Worm (Caenorhabditis elegans): ENCODE data around the gene C38D4.7.

Gene C38D4.7

DNA sequence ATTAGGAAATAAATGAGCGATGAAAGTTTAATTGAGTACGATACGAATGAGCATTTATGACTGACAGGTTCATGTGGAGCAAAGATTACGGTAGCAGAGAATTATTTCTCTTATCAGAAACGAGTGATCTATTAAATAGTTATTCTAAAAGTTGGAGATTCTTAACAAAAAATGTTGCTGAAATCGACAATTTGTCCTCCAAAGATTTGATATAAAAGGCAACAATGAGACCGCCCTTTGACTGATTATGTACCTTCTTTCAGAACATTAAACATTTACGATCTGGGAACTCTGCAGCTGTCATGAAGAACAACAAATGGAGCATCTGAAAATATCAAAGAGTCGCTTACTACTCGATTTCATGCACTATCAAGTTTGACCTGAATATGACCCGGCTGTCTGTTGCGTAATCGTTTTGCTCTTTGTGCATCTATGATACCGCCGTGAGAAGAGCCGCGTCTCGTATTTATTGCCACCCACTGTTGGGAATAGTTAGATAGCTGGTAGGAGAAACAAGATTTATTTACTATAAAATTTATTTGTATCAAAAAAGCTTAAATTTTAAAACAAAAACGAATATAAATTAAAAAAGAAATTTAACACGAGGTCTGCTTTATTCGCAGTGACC is 1.5 kb downstream of the C38D4.7 start, which contains the start of gene pal-1:
pal-1 (minus strand) TSS at position 51 of the 628 bp plus-strand sequence.
- no peak for TF ChIP-seq T07F8.4 (tag; optimal IDR thresholded peaks at IDR 0.05)
- no peak for TF ChIP-seq attf-6 (GFP tag; IDR thresholded peaks at IDR 0.05)
- no peak for TF ChIP-seq nhr-179 (tag; optimal IDR thresholded peaks at IDR 0.05)
- TF ChIP-seq madf-8 (GFP tag; conservative IDR thresholded peaks at IDR 0.05) = no peak

DNA sequence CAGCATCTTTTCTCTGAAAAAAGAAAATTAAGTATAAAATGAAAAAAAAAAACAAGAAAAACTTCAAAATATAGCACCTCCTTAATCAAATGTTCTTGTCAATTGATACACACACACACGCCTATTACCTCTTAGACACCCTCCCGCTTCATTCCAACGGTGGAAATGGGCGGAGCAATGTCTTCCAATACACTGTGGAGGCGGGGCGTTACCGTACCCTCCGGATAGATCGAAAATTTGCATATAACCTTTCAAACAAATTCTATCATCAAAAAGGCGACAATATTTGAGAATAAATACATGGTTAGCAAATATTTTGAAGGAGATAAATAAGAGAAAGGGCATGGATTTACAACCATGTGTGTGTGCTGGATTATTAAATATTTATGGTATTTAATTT is 3.0 kb downstream of the C38D4.7 start:
- TF ChIP-seq sdz-38 (tag; optimal IDR thresholded peaks at IDR 0.05) (no peak), hsf-1 (GFP tag; IDR thresholded peaks at IDR 0.05) (peak; percentile 18; the same call in 1 of the 2 replicates), attf-5 (GFP tag; optimal IDR thresholded peaks at IDR 0.05) (peak; percentile 28), ekl-4 (GFP tag; IDR thresholded peaks at IDR 0.05) (peak; percentile 31; the same call in 1 of the 2 replicates), snpc-1.3 (tag; optimal IDR thresholded peaks at IDR 0.05; ENCODE audit: insufficient read depth) (no peak), lin-40 (tag; optimal IDR thresholded peaks at IDR 0.05) (no peak), madf-6 (GFP tag; IDR thresholded peaks at IDR 0.05) (peak; percentile 47; the same call in 1 of the 2 replicates), sptf-2 (GFP tag; optimal IDR thresholded peaks at IDR 0.05) (no peak), repo-1 (tag; optimal IDR thresholded peaks at IDR 0.05) (no peak), ztf-22 (GFP tag; optimal IDR thresholded peaks at IDR 0.05) (no peak), snpc-3.4 (tag; optimal IDR thresholded peaks at IDR 0.05) (peak; percentile 26), F55B11.4 (tag; optimal IDR thresholded peaks at IDR 0.05; ENCODE audit: borderline replicate concordance, insufficient read depth) (no peak), unc-62 (GFP tag; optimal IDR thresholded peaks at IDR 0.05) (no peak), T26A5.8 (tag; optimal IDR thresholded peaks at IDR 0.05) (no peak), madf-3 (GFP tag; IDR thresholded peaks at IDR 0.05) (0 out of 2 replicates have a peak, but pooled peaks have one; percentile 42), C17E4.6 (GFP tag; IDR thresholded peaks at IDR 0.05) (no peak)

ce11 chrIII:4806345-4806744 is 4.8 kb downstream of the C38D4.7 start:
- no peak for TF ChIP-seq aptf-2 (GFP tag; conservative IDR thresholded peaks at IDR 0.05)
- no peak for TF ChIP-seq madf-8 (GFP tag; conservative IDR thresholded peaks at IDR 0.05)
- no peak for TF ChIP-seq K12H6.12 (tag; optimal IDR thresholded peaks at IDR 0.05)
- TF ChIP-seq tlf-1 (GFP tag; optimal IDR thresholded peaks at IDR 0.05) = no peak
- TF ChIP-seq dox-1 (GFP tag; IDR thresholded peaks at IDR 0.05) = no peak
- no peak for TF ChIP-seq attf-6 (GFP tag; IDR thresholded peaks at IDR 0.05)
- TF ChIP-seq snpc-1.3 (tag; optimal IDR thresholded peaks at IDR 0.05; ENCODE audit: insufficient read depth) = no peak
- no peak for TF ChIP-seq dpl-1 (GFP tag; optimal IDR thresholded peaks at IDR 0.05)
- no peak for TF ChIP-seq attf-3 (GFP tag; conservative IDR thresholded peaks at IDR 0.05)

DNA sequence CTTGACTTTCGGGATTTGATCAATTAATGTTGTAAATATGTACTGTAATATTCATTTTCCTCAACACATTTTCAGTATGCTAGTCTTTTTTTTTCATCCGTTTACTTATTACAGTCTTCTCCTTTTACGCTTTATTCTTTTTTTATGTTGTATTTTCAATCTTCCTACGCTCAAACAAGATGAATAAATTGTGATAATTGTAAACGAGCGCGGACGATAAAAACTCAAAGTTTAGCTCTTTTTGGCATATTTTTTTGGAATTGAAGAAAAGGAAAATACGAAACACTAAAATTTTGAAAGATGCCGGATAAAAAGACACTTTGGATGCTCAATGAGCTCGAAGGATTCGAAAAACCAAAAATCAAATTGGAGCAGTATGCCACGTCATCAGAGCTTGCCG is 8.4 kb downstream of the C38D4.7 start, which contains the start of gene metl-5:
metl-5 (plus strand) TSS at position 301 of the 400 bp plus-strand sequence.
- TF ChIP-seq Y67H2A.10 (GFP tag; conservative IDR thresholded peaks at IDR 0.05) (no peak), lin-26 (GFP tag; IDR thresholded peaks at IDR 0.05) (no peak), hsf-1 (GFP tag; IDR thresholded peaks at IDR 0.05) (0 out of 2 replicates have a peak, but pooled peaks have one; percentile 37), C06A6.2 (GFP tag; conservative IDR thresholded peaks at IDR 0.05) (no peak), Y79H2A.3 (GFP tag; conservative IDR thresholded peaks at IDR 0.05) (no peak), madf-6 (GFP tag; IDR thresholded peaks at IDR 0.05) (0 out of 2 replicates have a peak, but pooled peaks have one; percentile 13), lin-40 (tag; optimal IDR thresholded peaks at IDR 0.05) (no peak), nhr-179 (tag; optimal IDR thresholded peaks at IDR 0.05) (no peak), snpc-1.3 (tag; optimal IDR thresholded peaks at IDR 0.05; ENCODE audit: insufficient read depth) (no peak), rec-8 (tag; optimal IDR thresholded peaks at IDR 0.05) (no peak), ztf-6 (GFP tag; IDR thresholded peaks at IDR 0.05) (no peak), B0261.1 (tag; optimal IDR thresholded peaks at IDR 0.05) (no peak), zfh-2 (GFP tag; conservative IDR thresholded peaks at IDR 0.05) (no peak)
